Worm (Caenorhabditis elegans): ENCODE results near the gene R12C12.9.

Gene R12C12.9

ce11 chrII:6047639-6048159 lies 22.9 kb upstream of the R12C12.9 start, which contains the start of the genes R12C12.6 and ran-5 (continued):
- no peak for TF ChIP-seq egl-44 (GFP tag; IDR thresholded peaks at IDR 0.05)
- TF ChIP-seq athp-1 (tag; optimal IDR thresholded peaks at IDR 0.05) = peak; percentile 0
- TF ChIP-seq sea-2 (GFP tag; IDR thresholded peaks at IDR 0.05) = no peak
- peak; percentile 79 for TF ChIP-seq K11D2.4 (GFP tag; IDR thresholded peaks at IDR 0.05)
- peak; percentile 55 for TF ChIP-seq F22D6.2 (tag; optimal IDR thresholded peaks at IDR 0.05)
- TF ChIP-seq rcor-1 (GFP tag; IDR thresholded peaks at IDR 0.05) = peak; percentile 69
- no peak for TF ChIP-seq sptf-2 (GFP tag; optimal IDR thresholded peaks at IDR 0.05)
- TF ChIP-seq efl-1 (GFP tag; optimal IDR thresholded peaks at IDR 0.05) = peak; percentile 11
- TF ChIP-seq ceh-27 (GFP tag; optimal IDR thresholded peaks at IDR 0.05) = peak; percentile 13
- peak; percentile 50; the same call in 1 of the 2 replicates for TF ChIP-seq C06A6.2 (GFP tag; conservative IDR thresholded peaks at IDR 0.05)
- TF ChIP-seq rec-8 (tag; optimal IDR thresholded peaks at IDR 0.05) = peak in 1 of 2 experiments; percentile 15
- TF ChIP-seq mcd-1 (GFP tag; IDR thresholded peaks at IDR 0.05) = peak; percentile 84
- TF ChIP-seq lir-1 (GFP tag; conservative IDR thresholded peaks at IDR 0.05) = peak; percentile 62
- TF ChIP-seq ztf-3 (GFP tag; optimal IDR thresholded peaks at IDR 0.05) = no peak
- TF ChIP-seq unc-130 (GFP tag; optimal IDR thresholded peaks at IDR 0.05) = peak; percentile 11
- peak; percentile 73 for TF ChIP-seq tlf-1 (GFP tag; optimal IDR thresholded peaks at IDR 0.05)
- TF ChIP-seq ccch-3 (GFP tag; optimal IDR thresholded peaks at IDR 0.05) = no peak
- peak; percentile 66 for TF ChIP-seq xnd-1 (tag; optimal IDR thresholded peaks at IDR 0.05)
- TF ChIP-seq nfyb-1 (GFP tag; IDR thresholded peaks at IDR 0.05) = peak; percentile 70; the same call in 1 of the 2 replicates
- TF ChIP-seq dox-1 (GFP tag; IDR thresholded peaks at IDR 0.05) = peak; percentile 88; the same call in 1 of the 2 replicates
- peak; percentile 68 for TF ChIP-seq ZK185.1 (tag; optimal IDR thresholded peaks at IDR 0.05; ENCODE audit: poor library complexity, severe bottlenecking)
- TF ChIP-seq hmg-20 (GFP tag; IDR thresholded peaks at IDR 0.05) = peak; percentile 66; the same call in 1 of the 2 replicates
- peak; percentile 11 for TF ChIP-seq snpc-1.3 (tag; optimal IDR thresholded peaks at IDR 0.05; ENCODE audit: insufficient read depth)
- no peak for TF ChIP-seq B0019.2 (GFP tag; conservative IDR thresholded peaks at IDR 0.05)
- TF ChIP-seq let-607 (tag; optimal IDR thresholded peaks at IDR 0.05) = peak in 1 of 2 experiments; percentile 69
- TF ChIP-seq lin-40 (tag; optimal IDR thresholded peaks at IDR 0.05) = peak; percentile 90
- TF ChIP-seq F52B5.7 (tag; optimal IDR thresholded peaks at IDR 0.05) = no peak
- peak; percentile 17 for TF ChIP-seq gei-17 (GFP tag; optimal IDR thresholded peaks at IDR 0.05)
- peak; percentile 70; the same call in 1 of the 2 replicates for TF ChIP-seq ceh-100 (GFP tag; IDR thresholded peaks at IDR 0.05)
- peak; percentile 89 for TF ChIP-seq Y53G8AR.9 (GFP tag; conservative IDR thresholded peaks at IDR 0.05)
- TF ChIP-seq ceh-91 (GFP tag; IDR thresholded peaks at IDR 0.05) = no peak; the same call in 1 of the 2 replicates
- TF ChIP-seq dpl-1 (GFP tag; optimal IDR thresholded peaks at IDR 0.05) = peak; percentile 27
- TF ChIP-seq lin-35 (GFP tag; optimal IDR thresholded peaks at IDR 0.05) = peak in 1 of 3 experiments; percentile 82
- 0 out of 2 replicates have a peak, but pooled peaks have one; percentile 38 for TF ChIP-seq hsf-1 (GFP tag; IDR thresholded peaks at IDR 0.05)
- no peak for TF ChIP-seq Y53F4B.3 (GFP tag; IDR thresholded peaks at IDR 0.05)
- TF ChIP-seq ztf-25 (GFP tag; IDR thresholded peaks at IDR 0.05) = no peak
- TF ChIP-seq F39B2.1 (GFP tag; IDR thresholded peaks at IDR 0.05) = no peak
- TF ChIP-seq F33H1.4 (GFP tag; IDR thresholded peaks at IDR 0.05) = peak; percentile 56; the same call in 1 of the 2 replicates
- TF ChIP-seq tbx-9 (tag; optimal IDR thresholded peaks at IDR 0.05; ENCODE audit: borderline replicate concordance) = no peak
- peak; percentile 41 for TF ChIP-seq snpc-4 (GFP tag; optimal IDR thresholded peaks at IDR 0.05)
- peak in 2 of 4 experiments; percentile 74 to 78 for TF ChIP-seq snpc-4 (tag; optimal IDR thresholded peaks at IDR 0.05)
- TF ChIP-seq snpc-3.4 (tag; optimal IDR thresholded peaks at IDR 0.05) = peak; percentile 77
- peak; percentile 65; the same call in 1 of the 2 replicates for TF ChIP-seq B0336.3 (GFP tag; IDR thresholded peaks at IDR 0.05)
- peak; percentile 82 for TF ChIP-seq lin-54 (GFP tag; optimal IDR thresholded peaks at IDR 0.05)
- TF ChIP-seq F23B12.7 (tag; optimal IDR thresholded peaks at IDR 0.05; ENCODE audit: insufficient read depth) = peak; percentile 32
- no peak for TF ChIP-seq lsy-27 (tag; optimal IDR thresholded peaks at IDR 0.05; ENCODE audit: borderline replicate concordance, insufficient read depth)

Measured in whole organism, young adult.